Worm (Caenorhabditis elegans): ENCODE measurements around the gene F46B3.23.

DNA sequence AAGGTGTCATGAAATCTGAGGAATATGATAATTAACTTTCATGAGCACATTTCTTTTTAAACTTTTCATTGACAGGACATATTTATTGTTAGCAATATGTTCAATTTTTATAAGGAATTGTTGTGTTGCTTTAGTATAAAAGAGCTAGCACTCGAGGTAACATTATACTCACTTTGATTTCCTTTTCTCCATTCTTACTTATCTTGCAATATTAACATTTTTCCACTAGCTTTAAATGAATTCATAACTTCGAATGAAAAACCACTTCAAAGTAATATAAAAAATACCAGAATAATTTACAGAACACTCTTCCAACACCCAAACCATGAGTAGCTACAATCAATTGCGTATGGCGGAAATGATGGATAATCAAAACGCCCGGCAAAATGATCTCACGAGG is 33.1 kb downstream of the F46B3.23 start, which contains the start of gene F26F2.5:
- TF ChIP-seq mep-1 (tag; optimal IDR thresholded peaks at IDR 0.05) (no peak), nhr-102 (tag; optimal IDR thresholded peaks at IDR 0.05) (no peak), snpc-4 (tag; optimal IDR thresholded peaks at IDR 0.05) (no peak), pqm-1 (tag; optimal IDR thresholded peaks at IDR 0.05) (no peak), pha-4 (GFP tag; IDR thresholded peaks at IDR 0.05) (no peak), pha-4 (tag; optimal IDR thresholded peaks at IDR 0.05) (no peak), nhr-6 (tag; optimal IDR thresholded peaks at IDR 0.05) (no peak), madf-5 (GFP tag; IDR thresholded peaks at IDR 0.05) (no peak), aly-2 (tag; optimal IDR thresholded peaks at IDR 0.05) (no peak), fos-1 (tag; optimal IDR thresholded peaks at IDR 0.05) (no peak), ceh-82 (tag; optimal IDR thresholded peaks at IDR 0.05) (no peak), dmd-8 (GFP tag; IDR thresholded peaks at IDR 0.05) (no peak), unc-62 (GFP tag; optimal IDR thresholded peaks at IDR 0.05 in 1 of 2) (no peak), unc-62 (tag; optimal IDR thresholded peaks at IDR 0.05) (no peak)
